Worm (Caenorhabditis elegans) whole organism, L4 larva: Measurements from ENCODE around the gene B0294.3.
A peak's percentile ranks its signal among the peaks of the same experiment; 100 is the strongest.

Experiments
- D1046.2 ChIP-seq: fragments of 200-800 bp; sonication (Bioruptor generic); IDR thresholded peaks from 2 replicates; pipeline ENCODE4 v1.3.6; 2022; ENCODE audit warnings: missing genetic modification characterization, missing compliant biosample characterization
- F10B5.3 ChIP-seq: sonication (generic microtip); optimal IDR thresholded peaks from 2 replicates; lab custom pipeline; 2016; ENCODE audit warnings: mild to moderate bottlenecking, missing genetic modification characterization, missing compliant biosample characterization
- F26F4.8 ChIP-seq: fragments of 200-800 bp; sonication (Bioruptor generic); conservative IDR thresholded peaks from 2 replicates; pipeline ENCODE4 v1.3.6; 2022; ENCODE audit warnings: missing genetic modification characterization, missing compliant biosample characterization
- F37D6.2 ChIP-seq: sonication (generic microtip); optimal IDR thresholded peaks from 2 replicates; lab custom pipeline; 2016; ENCODE audit warnings: mild to moderate bottlenecking, missing genetic modification characterization, missing compliant biosample characterization
- F49E8.2 ChIP-seq: sonication (generic microtip); optimal IDR thresholded peaks from 2 replicates; lab custom pipeline; 2016; ENCODE audit warnings: missing compliant biosample characterization, mild to moderate bottlenecking, missing genetic modification characterization, borderline replicate concordance
- T26A8.4 ChIP-seq: fragments of 200-800 bp; sonication (Bioruptor generic); IDR thresholded peaks from 2 replicates; pipeline ENCODE4 v1.3.6; 2022; ENCODE audit warnings: missing genetic modification characterization, missing compliant biosample characterization
- Y105C5A.15 ChIP-seq: fragments of 200-800 bp; sonication (Bioruptor generic); IDR thresholded peaks from 2 replicates; pipeline ENCODE4 v1.3.6; 2022; ENCODE audit warnings: missing genetic modification characterization, missing compliant biosample characterization
- ZK546.5 ChIP-seq, 2 experiments: sonication (generic microtip); optimal IDR thresholded peaks; 2 replicates each; lab custom pipeline; 2017; ENCODE audit warnings: missing biosample characterization in 2 of 2, missing genetic modification characterization in 2 of 2
- aly-2 ChIP-seq: sonication (generic microtip); optimal IDR thresholded peaks from 2 replicates; lab custom pipeline; 2018; ENCODE audit warnings: missing biosample characterization, missing genetic modification characterization
- ama-1 ChIP-seq: fragments of 150-350 bp; optimal IDR thresholded peaks from 2 replicates; lab custom pipeline; 2014; ENCODE audit warnings: inconsistent platforms, mixed read lengths
- arid-1 ChIP-seq: fragments of 200-800 bp; sonication (Bioruptor generic); conservative IDR thresholded peaks from 2 replicates; pipeline ENCODE4 v1.3.6; 2022; ENCODE audit warnings: missing genetic modification reagents, missing genetic modification characterization, missing compliant biosample characterization
- attf-4 ChIP-seq: sonication (generic microtip); optimal IDR thresholded peaks from 3 replicates; lab custom pipeline; 2017; ENCODE audit warnings: missing biosample characterization, missing genetic modification characterization
- ceh-32 ChIP-seq: sonication (generic microtip); optimal IDR thresholded peaks from 2 replicates; lab custom pipeline; 2016; ENCODE audit warnings: mild to moderate bottlenecking, missing genetic modification characterization, missing compliant biosample characterization; ENCODE audit not compliant: poor library complexity
- ces-1 ChIP-seq: fragments of 150-350 bp; sonication (generic microtip); optimal IDR thresholded peaks from 4 replicates; lab custom pipeline; 2014; ENCODE audit warnings: missing biosample characterization, missing genetic modification reagents, missing genetic modification characterization
- cey-2 ChIP-seq: sonication (generic microtip); optimal IDR thresholded peaks from 3 replicates; lab custom pipeline; 2017; ENCODE audit warnings: missing genetic modification characterization, mild to moderate bottlenecking, missing compliant biosample characterization, antibody characterized with exemption, borderline replicate concordance; ENCODE audit not compliant: insufficient read depth
- daf-12 ChIP-seq: fragments of 150-350 bp; optimal IDR thresholded peaks from 2 replicates; lab custom pipeline; 2014; ENCODE audit warnings: missing biosample characterization, missing genetic modification reagents, missing genetic modification characterization
- daf-16 ChIP-seq, 3 experiments: sonication (generic microtip); optimal IDR thresholded peaks; 2 replicates each; lab custom pipeline; 2016 to 2017; ENCODE audit warnings: missing genetic modification characterization in 3 of 3, missing genetic modification reagents in 3 of 3, mild to moderate bottlenecking in 2 of 3, missing compliant biosample characterization in 2 of 3, missing biosample characterization in 1 of 3, moderate library complexity in 1 of 3
- daf-19 ChIP-seq: fragments of 200-800 bp; sonication (Bioruptor generic); conservative IDR thresholded peaks from 2 replicates; pipeline ENCODE4 v1.3.6; 2022; ENCODE audit warnings: missing genetic modification characterization, missing compliant biosample characterization
- dmd-8 ChIP-seq: fragments of 200-800 bp; sonication (Bioruptor generic); IDR thresholded peaks from 2 replicates; pipeline ENCODE4 v1.3.6; 2022; ENCODE audit warnings: missing genetic modification characterization, missing compliant biosample characterization
- duxl-1 ChIP-seq: sonication (generic microtip); optimal IDR thresholded peaks from 2 replicates; lab custom pipeline; 2016; ENCODE audit warnings: mild to moderate bottlenecking, missing genetic modification characterization, moderate library complexity, missing compliant biosample characterization; ENCODE audit not compliant: poor library complexity
- egl-27 ChIP-seq: sonication (generic microtip); optimal IDR thresholded peaks from 3 replicates; lab custom pipeline; 2017; ENCODE audit warnings: missing biosample characterization, missing genetic modification reagents, missing genetic modification characterization
- egl-43 ChIP-seq: fragments of 200-800 bp; sonication (Bioruptor generic); IDR thresholded peaks from 2 replicates; pipeline ENCODE4 v1.3.6; 2022; ENCODE audit warnings: missing genetic modification reagents, missing genetic modification characterization, missing compliant biosample characterization
- fos-1 ChIP-seq: fragments of 150-350 bp; optimal IDR thresholded peaks from 2 replicates; lab custom pipeline; 2014; ENCODE audit warnings: missing biosample characterization, missing genetic modification characterization
- hif-1 ChIP-seq, 2 experiments: sonication (generic microtip); optimal IDR thresholded peaks; 2 replicates each; lab custom pipeline; 2016 to 2017; ENCODE audit warnings: missing compliant biosample characterization in 2 of 2, missing genetic modification characterization in 2 of 2, missing genetic modification reagents in 2 of 2, missing genotype in 2 of 2, mild to moderate bottlenecking in 1 of 2
- hlh-11 ChIP-seq: fragments of 200-800 bp; sonication (Bioruptor generic); optimal IDR thresholded peaks from 2 replicates; lab custom pipeline; 2018; ENCODE audit warnings: mild to moderate bottlenecking, missing genetic modification characterization, missing compliant biosample characterization
- hlh-30 ChIP-seq: sonication (generic microtip); optimal IDR thresholded peaks from 2 replicates; lab custom pipeline; 2017; ENCODE audit warnings: antibody characterized with exemption, mild to moderate bottlenecking, missing genetic modification characterization, missing compliant biosample characterization; ENCODE audit not compliant: insufficient read depth
- hmg-1.1 ChIP-seq: fragments of 200-800 bp; sonication (Bioruptor generic); IDR thresholded peaks from 2 replicates; pipeline ENCODE4 v1.3.6; 2022; ENCODE audit warnings: missing genetic modification reagents, missing genetic modification characterization, missing compliant biosample characterization
- lin-38 ChIP-seq: fragments of 200-800 bp; sonication (Bioruptor generic); IDR thresholded peaks from 2 replicates; pipeline ENCODE4 v1.3.6; 2022; ENCODE audit warnings: missing genetic modification reagents, missing genetic modification characterization, missing compliant biosample characterization
- lir-3 ChIP-seq: sonication (generic microtip); optimal IDR thresholded peaks from 2 replicates; lab custom pipeline; 2016; ENCODE audit warnings: mild to moderate bottlenecking, missing genetic modification characterization, missing compliant biosample characterization
- lsy-2 ChIP-seq, 2 experiments: fragments of 150-350 bp in 1 of 2; sonication (generic microtip) in 1 of 2; optimal IDR thresholded peaks; 2 replicates each; lab custom pipeline; 2014 to 2017; ENCODE audit warnings: missing biosample characterization in 2 of 2, missing genetic modification characterization in 2 of 2
- madf-9 ChIP-seq: fragments of 200-800 bp; sonication (Bioruptor generic); conservative IDR thresholded peaks from 2 replicates; pipeline ENCODE4 v1.3.6; 2022; ENCODE audit warnings: missing genetic modification reagents, missing genetic modification characterization, missing compliant biosample characterization
- mxl-2 ChIP-seq: fragments of 200-800 bp; sonication (Bioruptor generic); conservative IDR thresholded peaks from 2 replicates; pipeline ENCODE4 v1.3.6; 2022; ENCODE audit warnings: missing genetic modification reagents, missing genetic modification characterization, missing compliant biosample characterization
- nhr-102 ChIP-seq: sonication (generic microtip); optimal IDR thresholded peaks from 2 replicates; lab custom pipeline; 2016; ENCODE audit warnings: mild to moderate bottlenecking, missing genetic modification characterization, moderate library complexity, missing compliant biosample characterization
- nhr-111 ChIP-seq: fragments of 200-800 bp; sonication (Bioruptor generic); optimal IDR thresholded peaks from 2 replicates; lab custom pipeline; 2018; ENCODE audit warnings: mild to moderate bottlenecking, missing genetic modification characterization, missing compliant biosample characterization
- nhr-25 ChIP-seq: sonication (generic microtip); optimal IDR thresholded peaks from 2 replicates; lab custom pipeline; 2017; ENCODE audit warnings: missing genetic modification characterization, mild to moderate bottlenecking, missing compliant biosample characterization, antibody characterized with exemption, moderate library complexity, borderline replicate concordance; ENCODE audit not compliant: insufficient read depth
- nhr-42 ChIP-seq: fragments of 200-800 bp; sonication (Bioruptor generic); IDR thresholded peaks from 2 replicates; pipeline ENCODE4 v1.3.6; 2022; ENCODE audit warnings: missing genetic modification characterization, missing compliant biosample characterization
- pha-4 ChIP-seq, 2 experiments: fragments of 150-350 bp in 1 of 2; fragments of 200-800 bp in 1 of 2; sonication (Bioruptor generic) in 1 of 2; IDR thresholded peaks in 1 of 2; optimal IDR thresholded peaks in 1 of 2; 2 replicates each; pipeline versions ENCODE4 v1.3.6 to Lab custom; 2014 to 2022; ENCODE audit warnings: missing genetic modification characterization in 2 of 2, missing genetic modification reagents in 2 of 2, missing biosample characterization in 1 of 2, missing compliant biosample characterization in 1 of 2
- pqm-1 ChIP-seq: sonication (generic microtip); optimal IDR thresholded peaks from 2 replicates; lab custom pipeline; 2017; ENCODE audit warnings: missing biosample characterization, missing genetic modification characterization
- skn-1 ChIP-seq: fragments of 150-350 bp; optimal IDR thresholded peaks from 2 replicates; lab custom pipeline; 2014; ENCODE audit warnings: missing biosample characterization, missing genetic modification characterization
- spr-1 ChIP-seq: sonication (generic microtip); optimal IDR thresholded peaks from 2 replicates; lab custom pipeline; 2016; ENCODE audit warnings: mild to moderate bottlenecking, missing genetic modification characterization, missing compliant biosample characterization
- spr-3 ChIP-seq: fragments of 200-800 bp; sonication (Bioruptor generic); optimal IDR thresholded peaks from 2 replicates; lab custom pipeline; 2018; ENCODE audit warnings: mild to moderate bottlenecking, missing genetic modification characterization, missing compliant biosample characterization
- tag-97 ChIP-seq: fragments of 200-800 bp; sonication (Bioruptor generic); IDR thresholded peaks from 2 replicates; pipeline ENCODE4 v1.3.6; 2022; ENCODE audit warnings: missing genetic modification characterization, missing compliant biosample characterization
- tra-1 ChIP-seq: fragments of 200-800 bp; sonication (Bioruptor generic); IDR thresholded peaks from 2 replicates; pipeline ENCODE4 v1.3.6; 2022; ENCODE audit warnings: missing genetic modification reagents, missing genetic modification characterization, missing compliant biosample characterization
- unc-39 ChIP-seq: sonication (generic microtip); optimal IDR thresholded peaks from 2 replicates; lab custom pipeline; 2017; ENCODE audit warnings: missing biosample characterization, missing genetic modification characterization
- unc-62 ChIP-seq, 3 experiments: fragments of 150-350 bp in 1 of 3; sonication (generic microtip); optimal IDR thresholded peaks in 2 of 3; peaks in 1 of 3; 1 replicate in 1 of 3; 2 replicates in 2 of 3; lab custom pipeline; 2014 to 2017; ENCODE audit warnings: missing biosample characterization in 3 of 3, missing genetic modification characterization in 3 of 3, missing genetic modification reagents in 3 of 3, missing genotype in 1 of 3
- vab-7 ChIP-seq: fragments of 200-800 bp; sonication (Bioruptor generic); IDR thresholded peaks from 2 replicates; pipeline ENCODE4 v1.3.6; 2022; ENCODE audit warnings: missing genetic modification reagents, missing genetic modification characterization, missing compliant biosample characterization
- zfp-2 ChIP-seq: sonication (generic microtip); optimal IDR thresholded peaks from 2 replicates; lab custom pipeline; 2016; ENCODE audit warnings: mild to moderate bottlenecking, missing genetic modification characterization, missing compliant biosample characterization
- zip-2 ChIP-seq: fragments of 150-350 bp; optimal IDR thresholded peaks from 2 replicates; lab custom pipeline; 2014; ENCODE audit warnings: missing biosample characterization, missing genetic modification characterization
- ztf-7 ChIP-seq: fragments of 150-350 bp; optimal IDR thresholded peaks from 2 replicates; lab custom pipeline; 2014; ENCODE audit warnings: missing biosample characterization, missing genetic modification characterization

The B0294.3 gene

ce11 chrX:1880665-1881064 lies 11.3 kb upstream of the B0294.3 start (continued):
- TF ChIP-seq fos-1 (tag; lab: Kevin White, UChicago) (no peak), pqm-1 (no peak), ama-1 (lab: Kevin White, UChicago) (no peak), Y105C5A.15 (GFP tag; lab: Robert Waterston, UW) (no peak), aly-2 (no peak), dmd-8 (GFP tag; lab: Robert Waterston, UW) (no peak; the same call in 1 of the 2 replicates), lin-38 (no peak), hlh-11 (tag; lab: Kevin White, UChicago) (no peak), vab-7 (GFP tag; lab: Robert Waterston, UW) (no peak; the same call in 1 of the 2 replicates), hif-1 (tag; optimal IDR thresholded peaks at IDR 0.05; lab: Kevin White, UChicago) (no peak), spr-1 (peak; percentile 64), nhr-102 (tag; lab: Kevin White, UChicago) (no peak), egl-27 (tag; lab: Kevin White, UChicago) (no peak), zfp-2 (tag; lab: Kevin White, UChicago) (peak; percentile 53), zip-2 (tag; lab: Kevin White, UChicago) (peak; percentile 12), arid-1 (GFP tag; lab: Robert Waterston, UW) (no peak; the same call in 1 of the 2 replicates), ceh-32 (no peak), nhr-25 (no peak), spr-3 (no peak), attf-4 (tag; lab: Kevin White, UChicago) (no peak), duxl-1 (tag; lab: Kevin White, UChicago) (peak; percentile 97), daf-19 (GFP tag; lab: Robert Waterston, UW) (no peak), lsy-2 (tag; optimal IDR thresholded peaks at IDR 0.05; lab: Kevin White, UChicago) (no peak), pha-4 (GFP tag; IDR thresholded peaks at IDR 0.05; lab: Robert Waterston, UW) (peak; percentile 79), pha-4 (tag; optimal IDR thresholded peaks at IDR 0.05; lab: Kevin White, UChicago) (no peak), tag-97 (no peak), F37D6.2 (tag; lab: Kevin White, UChicago) (peak; percentile 44), madf-9 (GFP tag; lab: Robert Waterston, UW) (no peak; the same call in 1 of the 2 replicates), egl-43 (GFP tag; lab: Robert Waterston, UW) (no peak), F26F4.8 (no peak), unc-39 (no peak), ztf-7 (tag; lab: Kevin White, UChicago) (peak; percentile 42), nhr-111 (no peak), D1046.2 (GFP tag; lab: Robert Waterston, UW) (no peak), tra-1 (no peak; the same call in 1 of the 2 replicates), T26A8.4 (GFP tag; lab: Robert Waterston, UW) (no peak), nhr-42 (GFP tag; lab: Robert Waterston, UW) (no peak), unc-62 (GFP tag; optimal IDR thresholded peaks at IDR 0.05 in 1 of 2; lab: Kevin White, UChicago) (no peak), unc-62 (tag; optimal IDR thresholded peaks at IDR 0.05; lab: Kevin White, UChicago) (no peak), cey-2 (tag; lab: Kevin White, UChicago) (no peak), daf-16 (GFP tag; optimal IDR thresholded peaks at IDR 0.05; lab: Kevin White, UChicago) (peak; percentile 44 to 49), daf-16 (tag; optimal IDR thresholded peaks at IDR 0.05; lab: Kevin White, UChicago) (peak; percentile 68), ces-1 (GFP tag; lab: Kevin White, UChicago) (no peak), mxl-2 (peak; percentile 44; the same call in 1 of the 2 replicates), F49E8.2 (peak; percentile 19), hlh-30 (tag; lab: Kevin White, UChicago) (peak; percentile 54), F10B5.3 (peak; percentile 51), ZK546.5 (tag; optimal IDR thresholded peaks at IDR 0.05; lab: Kevin White, UChicago) (no peak), lir-3 (tag; lab: Kevin White, UChicago) (peak; percentile 46), daf-12 (tag; lab: Kevin White, UChicago) (no peak), skn-1 (tag; lab: Kevin White, UChicago) (no peak), hmg-1.1 (peak; percentile 91)
